Fruit fly (Drosophila melanogaster): ENCODE results near the gene CG33170.
A peak's percentile ranks its signal among the peaks of the same experiment; 100 is the strongest.

CG33170 gene

DNA sequence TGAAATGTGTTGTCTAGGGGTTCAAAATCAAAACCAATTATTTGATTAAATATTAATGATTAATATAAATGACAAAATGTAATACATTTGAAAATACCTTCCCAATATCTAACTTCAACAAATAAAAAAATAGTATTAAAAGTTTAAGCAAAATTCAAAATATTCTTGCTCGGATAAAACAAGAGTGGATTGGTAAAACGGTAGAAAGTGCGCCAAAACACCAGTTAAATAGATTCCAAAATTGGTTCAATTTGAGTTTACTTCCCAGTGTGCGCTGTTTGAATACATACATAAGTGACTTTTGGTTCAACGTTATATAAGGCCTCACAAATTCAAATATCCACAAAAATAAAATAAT, 640 bp downstream of the CG33170 start (continued):
- peak; percentile 78 for TF ChIP-seq CG30403 (GFP tag; optimal IDR thresholded peaks at IDR 0.05)
- TF ChIP-seq al (GFP tag; IDR thresholded peaks at IDR 0.05), result peak; percentile 66
- peak; percentile 43 for TF ChIP-seq CG10654 (GFP tag; optimal IDR thresholded peaks at IDR 0.05)
- no peak for TF ChIP-seq otp (GFP tag; IDR thresholded peaks at IDR 0.05)
- peak; percentile 22 for TF ChIP-seq CG15514 (GFP tag; optimal IDR thresholded peaks at IDR 0.05)
- TF ChIP-seq dysf (GFP tag; IDR thresholded peaks at IDR 0.05), result peak; percentile 73
- no peak for TF ChIP-seq Dll (GFP tag; IDR thresholded peaks at IDR 0.05; ENCODE audit: partially characterized antibody)
- TF ChIP-seq ase (GFP tag; IDR thresholded peaks at IDR 0.05), result peak; percentile 56; the same call in 1 of the 3 replicates
- TF ChIP-seq MTF-1 (GFP tag; optimal IDR thresholded peaks at IDR 0.05; ENCODE audit: borderline replicate concordance), result no peak
- TF ChIP-seq Hr39 (optimal IDR thresholded peaks at IDR 0.05), result no peak
- no peak for TF ChIP-seq Neu2 (GFP tag; optimal IDR thresholded peaks at IDR 0.05; ENCODE audit: borderline replicate concordance)
- TF ChIP-seq CG10274 (GFP tag; optimal IDR thresholded peaks at IDR 0.05), result no peak
- TF ChIP-seq unpg (GFP tag; optimal IDR thresholded peaks at IDR 0.05), result peak; percentile 78
- TF ChIP-seq Spps (tag; optimal IDR thresholded peaks at IDR 0.05), result no peak
- TF ChIP-seq Asciz (GFP tag; optimal IDR thresholded peaks at IDR 0.05), result peak; percentile 68
- no peak for TF ChIP-seq crp (GFP tag; optimal IDR thresholded peaks at IDR 0.05)
- peak; percentile 70 for TF ChIP-seq CG9932 (GFP tag; IDR thresholded peaks at IDR 0.05)
- peak; percentile 48; the same call in 1 of the 3 replicates for TF ChIP-seq zfh1 (GFP tag; IDR thresholded peaks at IDR 0.05)
- no peak for TF ChIP-seq CG13287 (GFP tag; IDR thresholded peaks at IDR 0.05; ENCODE audit: partially characterized antibody)
- TF ChIP-seq bab2 (GFP tag; optimal IDR thresholded peaks at IDR 0.05), result peak; percentile 22
- TF ChIP-seq Sry-β (GFP tag; optimal IDR thresholded peaks at IDR 0.05), result no peak
- TF ChIP-seq CG6683 (GFP tag; optimal IDR thresholded peaks at IDR 0.05), result no peak
- TF ChIP-seq CG2116 (GFP tag; optimal IDR thresholded peaks at IDR 0.05), result peak; percentile 28
- peak; percentile 55 for TF ChIP-seq CG13296 (GFP tag; optimal IDR thresholded peaks at IDR 0.05)
- no peak for TF ChIP-seq Side (GFP tag; optimal IDR thresholded peaks at IDR 0.05)
- peak; percentile 29 for TF ChIP-seq run (tag; optimal IDR thresholded peaks at IDR 0.05)
- TF ChIP-seq cato (GFP tag; optimal IDR thresholded peaks at IDR 0.05; ENCODE audit: borderline replicate concordance), result peak; percentile 32
- peak; percentile 71 for TF ChIP-seq Xrp1 (GFP tag; IDR thresholded peaks at IDR 0.05)
- TF ChIP-seq CG16779 (GFP tag; IDR thresholded peaks at IDR 0.05), result no peak
- TF ChIP-seq CG2875 (GFP tag; optimal IDR thresholded peaks at IDR 0.05), result peak; percentile 23
- no peak for TF ChIP-seq CG4617 (GFP tag; optimal IDR thresholded peaks at IDR 0.05; ENCODE audit: borderline replicate concordance)
- 0 out of 2 replicates have a peak, but pooled peaks have one; percentile 17 for TF ChIP-seq Rx (GFP tag; IDR thresholded peaks at IDR 0.05)
- TF ChIP-seq slou (GFP tag; optimal IDR thresholded peaks at IDR 0.05), result peak; percentile 21
- no peak for TF ChIP-seq MESR4 (GFP tag; optimal IDR thresholded peaks at IDR 0.05)
- TF ChIP-seq Ada2b (GFP tag; IDR thresholded peaks at IDR 0.05), result peak; percentile 71; the same call in 1 of the 2 replicates
- peak; percentile 65 for TF ChIP-seq Fer3 (tag; optimal IDR thresholded peaks at IDR 0.05)
- TF ChIP-seq ap (GFP tag; IDR thresholded peaks at IDR 0.05), result peak; percentile 65
- peak; percentile 85 for TF ChIP-seq CG31441 (GFP tag; IDR thresholded peaks at IDR 0.05)
- no peak for TF ChIP-seq CG2199 (GFP tag; IDR thresholded peaks at IDR 0.05)
- TF ChIP-seq CG6765 (GFP tag; optimal IDR thresholded peaks at IDR 0.05), result peak; percentile 4
- no peak for TF ChIP-seq amos (GFP tag; IDR thresholded peaks at IDR 0.05; ENCODE audit: partially characterized antibody)
- no peak for TF ChIP-seq schlank (tag; optimal IDR thresholded peaks at IDR 0.05)
- no peak for TF ChIP-seq danr (GFP tag; IDR thresholded peaks at IDR 0.05)
- no peak for TF ChIP-seq Doc2 (GFP tag; IDR thresholded peaks at IDR 0.05)
- no peak for TF ChIP-seq zf30C (GFP tag; optimal IDR thresholded peaks at IDR 0.05)
- no peak for TF ChIP-seq CG12104 (GFP tag; optimal IDR thresholded peaks at IDR 0.05)
- TF ChIP-seq chn (GFP tag; optimal IDR thresholded peaks at IDR 0.05), result peak; percentile 8
- no peak for TF ChIP-seq ac (GFP tag; optimal IDR thresholded peaks at IDR 0.05)
- TF ChIP-seq Med (GFP tag), result peak; percentile 56
- TF ChIP-seq CG1233 (GFP tag; optimal IDR thresholded peaks at IDR 0.05), result peak; percentile 23
- no peak for TF ChIP-seq CG9609 (GFP tag; optimal IDR thresholded peaks at IDR 0.05)

Data from whole organism, embryonic.